Worm (Caenorhabditis elegans) whole organism, young adult: ENCODE measurements around the gene ZK686.6.

ENCODE experiments used
- B0035.1 ChIP-seq: sonication (generic microtip); optimal IDR thresholded peaks from 2 replicates; lab custom pipeline; 2016; ENCODE audit warnings: missing genetic modification characterization, mild to moderate bottlenecking, missing compliant biosample characterization, missing genotype, missing genetic modification reagents
- C06A6.2 ChIP-seq: fragments of 200-800 bp; sonication (Bioruptor generic); conservative IDR thresholded peaks from 2 replicates; pipeline ENCODE4 v1.3.6; 2022; ENCODE audit warnings: missing genetic modification characterization, missing compliant biosample characterization
- D2030.7 ChIP-seq: fragments of 200-800 bp; sonication (Bioruptor generic); IDR thresholded peaks from 2 replicates; pipeline ENCODE4 v1.3.6; 2022; ENCODE audit warnings: missing genetic modification reagents, missing genetic modification characterization, missing compliant biosample characterization
- F22D6.2 ChIP-seq: sonication (generic microtip); optimal IDR thresholded peaks from 2 replicates; lab custom pipeline; 2016; ENCODE audit warnings: mild to moderate bottlenecking, missing genetic modification characterization, missing compliant biosample characterization
- F37B4.10 ChIP-seq: fragments of 200-800 bp; sonication (Bioruptor generic); IDR thresholded peaks from 2 replicates; pipeline ENCODE4 v1.3.6; 2022; ENCODE audit warnings: missing genetic modification characterization, missing compliant biosample characterization
- F49E8.2 ChIP-seq: sonication (generic microtip); optimal IDR thresholded peaks from 3 replicates; lab custom pipeline; 2017; ENCODE audit warnings: missing genetic modification characterization, mild to moderate bottlenecking, missing compliant biosample characterization, antibody characterized with exemption, moderate library complexity; ENCODE audit not compliant: insufficient read depth
- F55B11.4 ChIP-seq: sonication (generic microtip); optimal IDR thresholded peaks from 2 replicates; lab custom pipeline; 2016; ENCODE audit warnings: missing compliant biosample characterization, missing genetic modification characterization, borderline replicate concordance; ENCODE audit not compliant: insufficient read depth
- T07F8.4 ChIP-seq: sonication (generic microtip); optimal IDR thresholded peaks from 2 replicates; lab custom pipeline; 2016; ENCODE audit warnings: mild to moderate bottlenecking, missing genetic modification characterization, moderate library complexity, missing compliant biosample characterization
- Y53G8AR.9 ChIP-seq: fragments of 200-800 bp; sonication (Bioruptor generic); conservative IDR thresholded peaks from 2 replicates; pipeline ENCODE4 v1.3.6; 2022; ENCODE audit warnings: missing genetic modification reagents, missing genetic modification characterization, missing compliant biosample characterization
- ama-1 ChIP-seq, 3 experiments: fragments of 150-350 bp in 1 of 3; sonication (generic microtip) in 2 of 3; optimal IDR thresholded peaks; 2 replicates each; lab custom pipeline; 2014 to 2018; ENCODE audit warnings: missing biosample characterization in 2 of 3, missing genetic modification characterization in 2 of 3, missing genetic modification reagents in 2 of 3
- aptf-3 ChIP-seq: fragments of 200-800 bp; sonication (Bioruptor generic); IDR thresholded peaks from 2 replicates; pipeline ENCODE4 v1.3.6; 2022; ENCODE audit warnings: missing genetic modification characterization, missing compliant biosample characterization
- athp-1 ChIP-seq: sonication (generic microtip); optimal IDR thresholded peaks from 2 replicates; lab custom pipeline; 2017; ENCODE audit warnings: mild to moderate bottlenecking, missing genetic modification characterization, missing compliant biosample characterization
- attf-3 ChIP-seq: fragments of 200-800 bp; sonication (Bioruptor generic); conservative IDR thresholded peaks from 2 replicates; pipeline ENCODE4 v1.3.6; 2022; ENCODE audit warnings: missing genetic modification reagents, missing genetic modification characterization, missing compliant biosample characterization
- attf-6 ChIP-seq: fragments of 200-800 bp; sonication (Bioruptor generic); IDR thresholded peaks from 2 replicates; pipeline ENCODE4 v1.3.6; 2022; ENCODE audit warnings: missing genetic modification reagents, missing genetic modification characterization, missing compliant biosample characterization
- ceh-100 ChIP-seq: fragments of 200-800 bp; sonication (Bioruptor generic); IDR thresholded peaks from 2 replicates; pipeline ENCODE4 v1.3.6; 2022; ENCODE audit warnings: missing genetic modification reagents, missing genetic modification characterization, missing compliant biosample characterization
- ceh-91 ChIP-seq: fragments of 200-800 bp; sonication (Bioruptor generic); IDR thresholded peaks from 2 replicates; pipeline ENCODE4 v1.3.6; 2022; ENCODE audit warnings: missing genetic modification reagents, missing genetic modification characterization, missing compliant biosample characterization
- chd-7 ChIP-seq: sonication (generic microtip); optimal IDR thresholded peaks from 2 replicates; lab custom pipeline; 2016; ENCODE audit warnings: mild to moderate bottlenecking, missing genetic modification characterization, moderate library complexity, missing compliant biosample characterization
- die-1 ChIP-seq: sonication (generic microtip); optimal IDR thresholded peaks from 2 replicates; lab custom pipeline; 2016; ENCODE audit warnings: missing genotype, mild to moderate bottlenecking, missing genetic modification characterization, missing compliant biosample characterization
- dox-1 ChIP-seq: fragments of 200-800 bp; sonication (Bioruptor generic); IDR thresholded peaks from 2 replicates; pipeline ENCODE4 v1.3.6; 2022; ENCODE audit warnings: missing genetic modification reagents, missing genetic modification characterization, missing compliant biosample characterization
- egrh-3 ChIP-seq: fragments of 200-800 bp; sonication (Bioruptor generic); IDR thresholded peaks from 2 replicates; pipeline ENCODE4 v1.3.6; 2022; ENCODE audit warnings: missing genetic modification reagents, missing genetic modification characterization, missing compliant biosample characterization
- fkh-3 ChIP-seq: sonication (generic microtip); optimal IDR thresholded peaks from 2 replicates; lab custom pipeline; 2016; ENCODE audit warnings: mild to moderate bottlenecking, missing genetic modification characterization, missing compliant biosample characterization
- gei-17 ChIP-seq: fragments of 200-800 bp; sonication (Bioruptor generic); optimal IDR thresholded peaks from 2 replicates; lab custom pipeline; 2018; ENCODE audit warnings: mild to moderate bottlenecking, missing genetic modification characterization, missing compliant biosample characterization
- him-1 ChIP-seq: sonication (generic microtip); optimal IDR thresholded peaks from 2 replicates; lab custom pipeline; 2016; ENCODE audit warnings: missing genotype, missing genetic modification reagents, missing genetic modification characterization, missing compliant biosample characterization
- hlh-26 ChIP-seq: fragments of 200-800 bp; sonication (Bioruptor generic); conservative IDR thresholded peaks from 2 replicates; pipeline ENCODE4 v1.3.6; 2022; ENCODE audit warnings: missing genetic modification reagents, missing genetic modification characterization, missing compliant biosample characterization
- hmg-1.2 ChIP-seq: fragments of 200-800 bp; sonication (Bioruptor generic); IDR thresholded peaks from 2 replicates; pipeline ENCODE4 v1.3.6; 2022; ENCODE audit warnings: missing genetic modification reagents, missing genetic modification characterization, missing compliant biosample characterization
- hmg-20 ChIP-seq: fragments of 200-800 bp; sonication (Bioruptor generic); IDR thresholded peaks from 2 replicates; pipeline ENCODE4 v1.3.6; 2022; ENCODE audit warnings: missing genetic modification reagents, missing genetic modification characterization, missing compliant biosample characterization
- lag-1 ChIP-seq: fragments of 200-800 bp; sonication (Bioruptor generic); IDR thresholded peaks from 2 replicates; pipeline ENCODE4 v1.3.6; 2022; ENCODE audit warnings: missing genetic modification reagents, missing genetic modification characterization, missing compliant biosample characterization
- lin-26 ChIP-seq: fragments of 200-800 bp; sonication (Bioruptor generic); IDR thresholded peaks from 2 replicates; pipeline ENCODE4 v1.3.6; 2022; ENCODE audit warnings: missing genetic modification reagents, missing genetic modification characterization, missing compliant biosample characterization
- lin-35 ChIP-seq, 3 experiments: fragments of 150-350 bp in 2 of 3; sonication (generic microtip) in 1 of 3; optimal IDR thresholded peaks; 2 replicates each; lab custom pipeline; 2014 to 2018; ENCODE audit warnings: missing biosample characterization in 3 of 3, missing genetic modification characterization in 3 of 3, missing genetic modification reagents in 3 of 3
- lir-1 ChIP-seq: fragments of 200-800 bp; sonication (Bioruptor generic); conservative IDR thresholded peaks from 2 replicates; pipeline ENCODE4 v1.3.6; 2022; ENCODE audit warnings: missing genetic modification reagents, missing genetic modification characterization, missing compliant biosample characterization
- lsl-1 ChIP-seq: fragments of 200-800 bp; sonication (Bioruptor generic); optimal IDR thresholded peaks from 2 replicates; lab custom pipeline; 2018; ENCODE audit warnings: mild to moderate bottlenecking, missing genetic modification characterization, moderate library complexity, missing compliant biosample characterization
- madf-10 ChIP-seq: sonication (generic microtip); optimal IDR thresholded peaks from 2 replicates; lab custom pipeline; 2016; ENCODE audit warnings: mild to moderate bottlenecking, missing genetic modification characterization, missing compliant biosample characterization
- madf-3 ChIP-seq: fragments of 200-800 bp; sonication (Bioruptor generic); IDR thresholded peaks from 2 replicates; pipeline ENCODE4 v1.3.6; 2022; ENCODE audit warnings: missing genetic modification reagents, missing genetic modification characterization, missing compliant biosample characterization
- mel-28 ChIP-seq: sonication (generic microtip); optimal IDR thresholded peaks from 2 replicates; lab custom pipeline; 2016; ENCODE audit warnings: borderline replicate concordance, mild to moderate bottlenecking, missing genetic modification characterization, missing compliant biosample characterization
- mes-4 ChIP-seq: sonication (generic microtip); optimal IDR thresholded peaks from 2 replicates; lab custom pipeline; 2016; ENCODE audit warnings: missing genotype, missing genetic modification characterization, missing compliant biosample characterization
- nfya-2 ChIP-seq: fragments of 200-800 bp; sonication (Bioruptor generic); IDR thresholded peaks from 2 replicates; pipeline ENCODE4 v1.3.6; 2022; ENCODE audit warnings: missing genetic modification reagents, missing genetic modification characterization, missing compliant biosample characterization
- nhr-27 ChIP-seq: fragments of 200-800 bp; sonication (Bioruptor generic); optimal IDR thresholded peaks from 2 replicates; lab custom pipeline; 2018; ENCODE audit warnings: mild to moderate bottlenecking, missing genetic modification characterization, moderate library complexity, missing compliant biosample characterization
- nhr-80 ChIP-seq: sonication (generic microtip); optimal IDR thresholded peaks from 2 replicates; lab custom pipeline; 2016; ENCODE audit warnings: missing genetic modification characterization, missing compliant biosample characterization
- pha-4 ChIP-seq: fragments of 150-350 bp; sonication (generic microtip); optimal IDR thresholded peaks from 2 replicates; lab custom pipeline; 2014; ENCODE audit warnings: missing biosample characterization, missing genetic modification reagents, missing genetic modification characterization
- rec-8 ChIP-seq, 2 experiments: sonication (generic microtip); optimal IDR thresholded peaks; 2 replicates each; lab custom pipeline; 2016; ENCODE audit warnings: mild to moderate bottlenecking in 2 of 2, missing genetic modification characterization in 2 of 2, missing genetic modification reagents in 2 of 2, missing genotype in 2 of 2, missing biosample characterization in 1 of 2, missing compliant biosample characterization in 1 of 2, moderate library complexity in 1 of 2
- repo-1 ChIP-seq: sonication (generic microtip); optimal IDR thresholded peaks from 2 replicates; lab custom pipeline; 2017; ENCODE audit warnings: mild to moderate bottlenecking, missing genetic modification characterization, missing compliant biosample characterization
- snpc-1.1 ChIP-seq: sonication (generic microtip); optimal IDR thresholded peaks from 2 replicates; lab custom pipeline; 2017; ENCODE audit warnings: missing genetic modification characterization, mild to moderate bottlenecking, missing compliant biosample characterization, antibody characterized with exemption, moderate library complexity, missing genotype, missing genetic modification reagents; ENCODE audit not compliant: insufficient read depth
- snpc-4 ChIP-seq, 5 experiments: fragments of 150-350 bp in 1 of 5; sonication (generic microtip) in 4 of 5; optimal IDR thresholded peaks; 2 replicates each; lab custom pipeline; 2014 to 2018; ENCODE audit warnings: missing genetic modification characterization in 5 of 5, missing biosample characterization in 3 of 5, antibody characterized with exemption in 2 of 5, mild to moderate bottlenecking in 2 of 5, missing compliant biosample characterization in 2 of 5, missing genotype in 2 of 5, moderate library complexity in 2 of 5, missing genetic modification reagents in 1 of 5
- sptf-2 ChIP-seq: fragments of 200-800 bp; sonication (Bioruptor generic); optimal IDR thresholded peaks from 2 replicates; lab custom pipeline; 2018; ENCODE audit warnings: mild to moderate bottlenecking, missing genetic modification characterization, missing compliant biosample characterization
- tbp1 ChIP-seq: fragments of 200-800 bp; sonication (Bioruptor generic); optimal IDR thresholded peaks from 2 replicates; lab custom pipeline; 2018; ENCODE audit warnings: mild to moderate bottlenecking, missing genetic modification characterization, missing compliant biosample characterization
- unc-62 ChIP-seq: fragments of 150-350 bp; optimal IDR thresholded peaks from 2 replicates; lab custom pipeline; 2014; ENCODE audit warnings: missing biosample characterization, missing genetic modification reagents, missing genetic modification characterization
- ztf-25 ChIP-seq: fragments of 200-800 bp; sonication (Bioruptor generic); IDR thresholded peaks from 2 replicates; pipeline ENCODE4 v1.3.6; 2022; ENCODE audit warnings: missing genetic modification reagents, missing genetic modification characterization, missing compliant biosample characterization

The ZK686.6 gene

DNA sequence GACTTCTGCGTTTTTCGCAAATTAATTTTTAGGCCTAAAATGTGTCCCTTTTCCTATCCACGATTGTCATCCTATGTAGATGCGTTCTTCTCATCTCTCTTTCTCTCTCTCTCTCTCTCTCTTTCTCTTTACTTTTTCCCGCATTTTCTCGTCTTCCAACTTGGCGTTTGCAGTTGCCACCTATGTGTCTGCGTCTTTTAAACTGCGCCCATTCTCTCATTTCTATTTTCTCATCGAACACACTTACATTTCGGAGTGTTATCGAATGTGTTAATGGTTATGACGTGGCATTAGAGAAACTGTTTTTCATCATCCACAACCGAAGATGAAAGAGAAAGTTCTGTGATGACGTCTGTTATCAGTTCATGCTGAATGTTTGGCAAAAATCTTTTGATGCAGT, 44.3 kb downstream of the ZK686.6 start (continued):
- TF ChIP-seq lsl-1 (GFP tag; lab: Kevin White, UChicago) (no peak), gei-17 (GFP tag; lab: Kevin White, UChicago) (no peak), rec-8 (tag; optimal IDR thresholded peaks at IDR 0.05; lab: Kevin White, UChicago) (no peak), fkh-3 (tag; lab: Kevin White, UChicago) (no peak), madf-10 (tag; lab: Kevin White, UChicago) (peak; percentile 31), snpc-4 (GFP tag; optimal IDR thresholded peaks at IDR 0.05; lab: Kevin White, UChicago) (no peak), snpc-4 (tag; optimal IDR thresholded peaks at IDR 0.05; lab: Kevin White, UChicago) (no peak), Y53G8AR.9 (GFP tag; lab: Robert Waterston, UW) (no peak), egrh-3 (GFP tag; lab: Robert Waterston, UW) (no peak), lin-35 (GFP tag; optimal IDR thresholded peaks at IDR 0.05; lab: Kevin White, UChicago) (peak in 1 of 3 experiments; percentile 43), F37B4.10 (GFP tag; lab: Robert Waterston, UW) (no peak), F55B11.4 (no peak), ceh-91 (no peak), hmg-20 (no peak), repo-1 (peak; percentile 39), ztf-25 (no peak), F49E8.2 (tag; lab: Kevin White, UChicago) (no peak), dox-1 (GFP tag; lab: Robert Waterston, UW) (peak; percentile 35; the same call in 1 of the 2 replicates), him-1 (tag; lab: Kevin White, UChicago) (no peak), hlh-26 (GFP tag; lab: Robert Waterston, UW) (no peak), lin-26 (GFP tag; lab: Robert Waterston, UW) (no peak), T07F8.4 (tag; lab: Kevin White, UChicago) (no peak), ceh-100 (GFP tag; lab: Robert Waterston, UW) (no peak), attf-6 (GFP tag; lab: Robert Waterston, UW) (no peak), sptf-2 (GFP tag; lab: Kevin White, UChicago) (no peak), aptf-3 (GFP tag; lab: Robert Waterston, UW) (no peak), tbp1 (GFP tag; lab: Kevin White, UChicago) (peak; percentile 12), B0035.1 (no peak), lag-1 (GFP tag; lab: Robert Waterston, UW) (no peak), hmg-1.2 (GFP tag; lab: Robert Waterston, UW) (peak; percentile 42; the same call in 1 of the 2 replicates), die-1 (tag; lab: Kevin White, UChicago) (no peak), pha-4 (tag; lab: Kevin White, UChicago) (no peak), unc-62 (GFP tag; lab: Kevin White, UChicago) (no peak)
- TF ChIP-seq, all 124 proteins: peak for 21

DNA sequence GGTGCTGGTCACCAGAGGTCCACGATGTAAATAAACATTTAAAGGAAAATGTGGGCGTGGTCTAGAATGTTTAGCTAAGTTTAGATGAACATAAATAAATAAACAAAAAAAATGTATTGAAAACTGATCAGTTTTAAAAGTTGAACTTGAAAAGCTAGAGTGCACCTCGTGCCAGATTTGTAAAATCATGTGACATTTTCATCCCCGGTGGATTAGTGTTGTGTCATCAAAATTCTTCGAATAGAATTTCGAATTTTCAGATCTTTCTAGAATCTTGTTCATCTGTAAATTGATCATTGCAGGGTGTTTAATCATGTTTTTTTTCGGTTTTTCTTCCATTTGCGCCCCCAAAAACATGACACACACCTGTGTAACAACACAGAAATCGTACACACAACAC, 46.3 kb downstream of the ZK686.6 start:
- no peak for TF ChIP-seq chd-7 (tag; lab: Kevin White, UChicago)
- no peak for TF ChIP-seq lir-1 (GFP tag; lab: Robert Waterston, UW)
- no peak for TF ChIP-seq T07F8.4 (tag; lab: Kevin White, UChicago)
- TF ChIP-seq attf-3: no peak
- TF ChIP-seq athp-1 (tag; lab: Kevin White, UChicago): no peak
- TF ChIP-seq madf-3 (GFP tag; lab: Robert Waterston, UW): no peak
- no peak for TF ChIP-seq snpc-4 (GFP tag; optimal IDR thresholded peaks at IDR 0.05; lab: Kevin White, UChicago)
- TF ChIP-seq snpc-4 (tag; optimal IDR thresholded peaks at IDR 0.05; lab: Kevin White, UChicago): no peak
- no peak for TF ChIP-seq D2030.7 (GFP tag; lab: Robert Waterston, UW)
- no peak for TF ChIP-seq C06A6.2 (GFP tag; lab: Robert Waterston, UW)
- no peak for TF ChIP-seq nhr-80 (tag; lab: Kevin White, UChicago)
- TF ChIP-seq mel-28 (tag; lab: Kevin White, UChicago): no peak
- TF ChIP-seq mes-4 (tag; lab: Kevin White, UChicago): no peak
- TF ChIP-seq him-1 (tag; lab: Kevin White, UChicago): no peak
- TF ChIP-seq nfya-2 (GFP tag; lab: Robert Waterston, UW): no peak
- no peak for TF ChIP-seq lin-35 (GFP tag; optimal IDR thresholded peaks at IDR 0.05; lab: Kevin White, UChicago)
- TF ChIP-seq nhr-27 (tag; lab: Kevin White, UChicago): no peak
- no peak for TF ChIP-seq ama-1 (optimal IDR thresholded peaks at IDR 0.05; lab: Kevin White, UChicago)
- TF ChIP-seq ama-1 (GFP tag; optimal IDR thresholded peaks at IDR 0.05; lab: Kevin White, UChicago): no peak
- TF ChIP-seq F22D6.2 (tag; lab: Kevin White, UChicago): no peak
- TF ChIP-seq snpc-1.1 (tag; lab: Kevin White, UChicago): no peak
- TF ChIP-seq, all 124 proteins: peak for 0
